Fruit fly (Drosophila melanogaster) whole organism, embryonic: ENCODE data around the gene pix.

Experiments used
- CG10147 ChIP-seq: fragments of 200-800 bp; sonication (Bioruptor generic); optimal IDR thresholded peaks from 2 replicates; lab custom pipeline; 2019; ENCODE audit warnings: missing biosample characterization, mild to moderate bottlenecking, missing genetic modification characterization, moderate library complexity
- CG10209 ChIP-seq: fragments of 200-800 bp; sonication (Bioruptor generic); optimal IDR thresholded peaks from 3 replicates; lab custom pipeline; 2017; ENCODE audit warnings: missing biosample characterization, mild to moderate bottlenecking, missing genetic modification characterization, missing genetic modification reagents
- CG11560 ChIP-seq: fragments of 200-800 bp; sonication (Bioruptor generic); IDR thresholded peaks from 3 replicates; pipeline ENCODE4 v1.3.6; 2022; ENCODE audit warnings: missing biosample characterization, missing genetic modification characterization
- CG11695 ChIP-seq: fragments of 200-800 bp; sonication (Bioruptor generic); IDR thresholded peaks from 3 replicates; pipeline ENCODE4 v1.3.6; 2022; ENCODE audit warnings: missing biosample characterization, missing genetic modification characterization
- CG14014 ChIP-seq: fragments of 200-800 bp; sonication (Bioruptor generic); IDR thresholded peaks from 2 replicates; pipeline ENCODE4 v1.3.6; 2022; ENCODE audit warnings: missing biosample characterization, missing genetic modification characterization
- CG14050 ChIP-seq: fragments of 200-800 bp; sonication (Bioruptor generic); IDR thresholded peaks from 3 replicates; pipeline ENCODE4 v1.3.6; 2022; ENCODE audit warnings: missing biosample characterization, missing genetic modification characterization
- CG14441 ChIP-seq: fragments of 200-800 bp; sonication (Bioruptor generic); IDR thresholded peaks from 2 replicates; pipeline ENCODE4 v1.3.6; 2022; ENCODE audit warnings: missing biosample characterization, missing genetic modification characterization
- CG14860 ChIP-seq: fragments of 200-800 bp; sonication (Bioruptor generic); IDR thresholded peaks from 3 replicates; pipeline ENCODE4 v1.3.6; 2022; ENCODE audit warnings: missing biosample characterization, missing genetic modification characterization; ENCODE audit not compliant: partially characterized antibody
- CG17328 ChIP-seq: fragments of 200-800 bp; sonication (Bioruptor generic); IDR thresholded peaks from 2 replicates; pipeline ENCODE4 v1.3.6; 2022; ENCODE audit warnings: missing biosample characterization, missing genetic modification characterization
- CG17361 ChIP-seq: fragments of 200-800 bp; sonication (Bioruptor generic); IDR thresholded peaks from 3 replicates; pipeline ENCODE4 v1.3.6; 2022; ENCODE audit warnings: missing biosample characterization, missing genetic modification characterization
- CG2120 ChIP-seq: fragments of 200-800 bp; sonication (Bioruptor generic); optimal IDR thresholded peaks from 3 replicates; lab custom pipeline; 2016; ENCODE audit warnings: missing biosample characterization, missing genetic modification characterization
- CG30431 ChIP-seq: fragments of 200-800 bp; sonication (Bioruptor generic); optimal IDR thresholded peaks from 2 replicates; lab custom pipeline; 2017; ENCODE audit warnings: missing biosample characterization, missing genetic modification characterization
- CG33213 ChIP-seq: fragments of 200-800 bp; sonication (Bioruptor generic); optimal IDR thresholded peaks from 3 replicates; lab custom pipeline; 2016; ENCODE audit warnings: missing biosample characterization, missing genetic modification characterization
- CG34224 ChIP-seq: fragments of 200-800 bp; sonication (Bioruptor generic); IDR thresholded peaks from 3 replicates; pipeline ENCODE4 v1.3.6; 2022; ENCODE audit warnings: missing biosample characterization, missing genetic modification characterization; ENCODE audit not compliant: partially characterized antibody
- CG4424 ChIP-seq: fragments of 200-800 bp; sonication (Bioruptor generic); optimal IDR thresholded peaks from 3 replicates; lab custom pipeline; 2016; ENCODE audit warnings: missing biosample characterization, missing genetic modification characterization
- CG4730 ChIP-seq: fragments of 200-800 bp; sonication (Bioruptor generic); IDR thresholded peaks from 2 replicates; pipeline ENCODE4 v1.3.6; 2022; ENCODE audit warnings: missing biosample characterization, missing genetic modification characterization
- CG6683 ChIP-seq: fragments of 200-800 bp; sonication (Bioruptor generic); optimal IDR thresholded peaks from 2 replicates; lab custom pipeline; 2017; ENCODE audit warnings: missing biosample characterization, mild to moderate bottlenecking, missing genetic modification characterization, missing genetic modification reagents
- CG6765 ChIP-seq: fragments of 200-800 bp; sonication (Bioruptor generic); optimal IDR thresholded peaks from 3 replicates; lab custom pipeline; 2017; ENCODE audit warnings: missing biosample characterization, mild to moderate bottlenecking, missing genetic modification characterization
- CG6813 ChIP-seq: fragments of 200-800 bp; sonication (Bioruptor generic); optimal IDR thresholded peaks from 2 replicates; lab custom pipeline; 2017; ENCODE audit warnings: missing biosample characterization, missing genetic modification characterization, mild to moderate bottlenecking, moderate library complexity, missing genetic modification reagents
- CG7271 ChIP-seq: fragments of 200-800 bp; sonication (Bioruptor generic); optimal IDR thresholded peaks from 2 replicates; lab custom pipeline; 2018; ENCODE audit warnings: missing biosample characterization, mild to moderate bottlenecking, missing genetic modification characterization, moderate library complexity
- CG7786 ChIP-seq: fragments of 200-800 bp; sonication (Bioruptor generic); optimal IDR thresholded peaks from 2 replicates; lab custom pipeline; 2016; ENCODE audit warnings: missing biosample characterization, missing genetic modification characterization
- Doc3 ChIP-seq: fragments of 200-800 bp; sonication (Bioruptor generic); IDR thresholded peaks from 3 replicates; pipeline ENCODE4 v1.3.6; 2022; ENCODE audit warnings: missing biosample characterization, missing genetic modification characterization; ENCODE audit not compliant: partially characterized antibody
- Hand ChIP-seq: fragments of 200-800 bp; sonication (Bioruptor generic); optimal IDR thresholded peaks from 2 replicates; lab custom pipeline; 2017; ENCODE audit warnings: mild to moderate bottlenecking, missing biosample characterization, missing genetic modification reagents, missing genetic modification characterization
- Jarid2 ChIP-seq: fragments of 200-800 bp; sonication (Bioruptor generic); optimal IDR thresholded peaks from 3 replicates; lab custom pipeline; 2017; ENCODE audit warnings: mild to moderate bottlenecking, missing biosample characterization, missing genetic modification reagents, missing genetic modification characterization
- NfI ChIP-seq: fragments of 200-800 bp; sonication (Bioruptor generic); optimal IDR thresholded peaks from 3 replicates; lab custom pipeline; 2018; ENCODE audit warnings: missing biosample characterization, mild to moderate bottlenecking, missing genetic modification characterization, moderate library complexity
- Optix ChIP-seq: fragments of 200-800 bp; sonication (Bioruptor generic); IDR thresholded peaks from 3 replicates; pipeline ENCODE4 v1.3.6; 2022; ENCODE audit warnings: missing biosample characterization, missing genetic modification characterization
- Pdp1 ChIP-seq, 2 experiments: fragments of 200-800 bp; sonication (Bioruptor generic); optimal IDR thresholded peaks; 3 replicates each; lab custom pipeline; 2016; ENCODE audit warnings: missing biosample characterization in 2 of 2, missing genetic modification characterization in 2 of 2, mild to moderate bottlenecking in 1 of 2, moderate library complexity in 1 of 2
- Trl ChIP-seq, 3 experiments: fragments of >200 bp in 2 of 3; fragments of 200-800 bp in 1 of 3; sonication (Bioruptor generic) in 1 of 3; optimal IDR thresholded peaks; 2 replicates in 1 of 3; 3 replicates in 2 of 3; lab custom pipeline; 2016 to 2017; ENCODE audit warnings: missing biosample characterization in 1 of 3, missing genetic modification characterization in 1 of 3
- ap ChIP-seq: fragments of 200-800 bp; sonication (Bioruptor generic); IDR thresholded peaks from 2 replicates; pipeline ENCODE4 v1.3.6; 2022; ENCODE audit warnings: missing biosample characterization, missing genetic modification characterization
- ash1 ChIP-seq: fragments of 200-800 bp; sonication (Bioruptor generic); optimal IDR thresholded peaks from 2 replicates; lab custom pipeline; 2018; ENCODE audit warnings: missing biosample characterization, mild to moderate bottlenecking, missing genetic modification characterization
- az2 ChIP-seq: fragments of 200-800 bp; sonication (Bioruptor generic); optimal IDR thresholded peaks from 3 replicates; lab custom pipeline; 2016; ENCODE audit warnings: missing biosample characterization, missing genetic modification characterization
- bsh ChIP-seq, 2 experiments: fragments of 200-800 bp; sonication (Bioruptor generic); optimal IDR thresholded peaks; 2 replicates each; lab custom pipeline; 2017 to 2018; ENCODE audit warnings: mild to moderate bottlenecking in 2 of 2, missing biosample characterization in 2 of 2, missing genetic modification characterization in 2 of 2, moderate library complexity in 1 of 2
- dati ChIP-seq: fragments of 200-800 bp; sonication (Bioruptor generic); IDR thresholded peaks from 2 replicates; pipeline ENCODE4 v1.3.6; 2022; ENCODE audit warnings: missing biosample characterization, missing genetic modification characterization
- dpn ChIP-seq, 2 experiments: fragments of 200-800 bp; sonication (Bioruptor generic); optimal IDR thresholded peaks; 3 replicates each; lab custom pipeline; 2016; ENCODE audit warnings: missing biosample characterization in 2 of 2, missing genetic modification characterization in 2 of 2
- emc ChIP-seq: fragments of 200-800 bp; sonication (Bioruptor generic); optimal IDR thresholded peaks from 2 replicates; lab custom pipeline; 2016; ENCODE audit warnings: missing biosample characterization, missing genetic modification characterization
- hkb ChIP-seq, 2 experiments: fragments of 200-800 bp in 1 of 2; fragments of >200 bp in 1 of 2; sonication (Bioruptor generic) in 1 of 2; IDR thresholded peaks in 1 of 2; optimal IDR thresholded peaks in 1 of 2; 2 replicates each; pipeline versions ENCODE4 v1.3.6 to Lab custom; 2017 to 2022; ENCODE audit warnings: missing biosample characterization in 1 of 2, missing genetic modification characterization in 1 of 2
- hth ChIP-seq: fragments of >200 bp; optimal IDR thresholded peaks from 2 replicates; lab custom pipeline; 2017; ENCODE audit warnings: inconsistent platforms
- lola ChIP-seq, 3 experiments: fragments of >200 bp in 2 of 3; fragments of 200-800 bp in 1 of 3; sonication (Bioruptor generic) in 1 of 3; optimal IDR thresholded peaks; 2 replicates each; lab custom pipeline; 2017 to 2019; ENCODE audit warnings: missing biosample characterization in 3 of 3, missing genetic modification characterization in 3 of 3, mild to moderate bottlenecking in 1 of 3, moderate library complexity in 1 of 3
- mam ChIP-seq: fragments of 200-800 bp; sonication (Bioruptor generic); optimal IDR thresholded peaks from 3 replicates; lab custom pipeline; 2016; ENCODE audit warnings: missing biosample characterization, missing genetic modification characterization
- nmo ChIP-seq: fragments of 200-800 bp; sonication (Bioruptor generic); optimal IDR thresholded peaks from 2 replicates; lab custom pipeline; 2018; ENCODE audit warnings: missing biosample characterization, mild to moderate bottlenecking, missing genetic modification characterization, moderate library complexity
- onecut ChIP-seq: fragments of 200-800 bp; sonication (Bioruptor generic); IDR thresholded peaks from 2 replicates; pipeline ENCODE4 v1.3.6; 2022; ENCODE audit warnings: missing biosample characterization, missing genetic modification characterization
- pros ChIP-seq: fragments of 200-800 bp; sonication (Bioruptor generic); optimal IDR thresholded peaks from 3 replicates; lab custom pipeline; 2019; ENCODE audit warnings: missing biosample characterization, mild to moderate bottlenecking, missing genetic modification characterization, moderate library complexity
- rib ChIP-seq: fragments of 200-800 bp; sonication (Bioruptor generic); IDR thresholded peaks from 2 replicates; pipeline ENCODE4 v1.3.6; 2022; ENCODE audit warnings: missing biosample characterization, missing genetic modification characterization
- sc ChIP-seq, 3 experiments: fragments of >200 bp in 2 of 3; fragments of 200-800 bp in 1 of 3; sonication (Bioruptor generic) in 1 of 3; optimal IDR thresholded peaks; 2 replicates in 2 of 3; 3 replicates in 1 of 3; lab custom pipeline; 2017; ENCODE audit warnings: mild to moderate bottlenecking in 1 of 3, missing biosample characterization in 1 of 3, missing genetic modification characterization in 1 of 3, missing genetic modification reagents in 1 of 3
- sna ChIP-seq: fragments of 200-800 bp; sonication (Bioruptor generic); IDR thresholded peaks from 2 replicates; pipeline ENCODE4 v1.3.6; 2022; ENCODE audit warnings: missing biosample characterization, missing genetic modification characterization; ENCODE audit not compliant: partially characterized antibody
- ssp ChIP-seq: fragments of 200-800 bp; sonication (Bioruptor generic); IDR thresholded peaks from 2 replicates; pipeline ENCODE4 v1.3.6; 2022; ENCODE audit warnings: missing biosample characterization, missing genetic modification characterization
- tio ChIP-seq: fragments of 200-800 bp; sonication (Bioruptor generic); optimal IDR thresholded peaks from 2 replicates; lab custom pipeline; 2017; ENCODE audit warnings: missing biosample characterization, missing genetic modification characterization, inconsistent platforms
- trh ChIP-seq: fragments of 200-800 bp; sonication (Bioruptor generic); optimal IDR thresholded peaks from 2 replicates; lab custom pipeline; 2016; ENCODE audit warnings: missing biosample characterization, missing genetic modification characterization

The pix gene

dm6 chr3L:9023627-9024026 is 49.1 kb upstream of the pix start (continued):
- TF ChIP-seq CG17361 (GFP tag; lab: Robert Waterston, UW) (peak; percentile 73), Optix (GFP tag; lab: Robert Waterston, UW) (peak; percentile 66; the same call in 2 of the 3 replicates), ash1 (no peak), CG4730 (GFP tag; lab: Robert Waterston, UW) (peak; percentile 7; the same call in 1 of the 2 replicates), CG11560 (tag; lab: Robert Waterston, UW) (no peak), CG10209 (GFP tag; lab: Kevin White, UChicago) (peak; percentile 75), onecut (GFP tag; lab: Robert Waterston, UW) (peak; percentile 57), emc (GFP tag; lab: Kevin White, UChicago) (no peak), CG2120 (GFP tag; lab: Kevin White, UChicago) (peak; percentile 60), CG6683 (GFP tag; lab: Kevin White, UChicago) (no peak), lola (GFP tag; optimal IDR thresholded peaks at IDR 0.05; lab: Kevin White, UChicago) (peak in 1 of 3 experiments; percentile 87), dpn (GFP tag; optimal IDR thresholded peaks at IDR 0.05; lab: Kevin White, UChicago) (peak; percentile 45 to 51), mam (GFP tag; lab: Kevin White, UChicago) (peak; percentile 38), CG14860 (GFP tag; lab: Robert Waterston, UW) (no peak), CG6765 (GFP tag; lab: Kevin White, UChicago) (no peak), CG11695 (peak; percentile 55; the same call in 1 of the 3 replicates), NfI (peak; percentile 39), ssp (GFP tag; lab: Robert Waterston, UW) (peak; percentile 34; the same call in 1 of the 2 replicates), rib (no peak), hkb (optimal IDR thresholded peaks at IDR 0.05; lab: Kevin White, UChicago) (no peak), hkb (GFP tag; IDR thresholded peaks at IDR 0.05; lab: Robert Waterston, UW) (peak; percentile 64), CG14014 (GFP tag; lab: Robert Waterston, UW) (no peak), sc (optimal IDR thresholded peaks at IDR 0.05; lab: Kevin White, UChicago) (no peak), sc (GFP tag; optimal IDR thresholded peaks at IDR 0.05; lab: Kevin White, UChicago) (peak; percentile 21), nmo (GFP tag; lab: Kevin White, UChicago) (peak; percentile 83), dati (no peak), CG34224 (GFP tag; lab: Robert Waterston, UW) (no peak), CG7271 (tag; lab: Kevin White, UChicago) (peak; percentile 74), CG14441 (GFP tag; lab: Robert Waterston, UW) (peak; percentile 28; the same call in 1 of the 2 replicates), Trl (optimal IDR thresholded peaks at IDR 0.05; lab: Kevin White, UChicago) (no peak), Trl (GFP tag; optimal IDR thresholded peaks at IDR 0.05; lab: Kevin White, UChicago) (peak; percentile 56), trh (GFP tag; lab: Kevin White, UChicago) (peak; percentile 9), CG6813 (GFP tag; lab: Kevin White, UChicago) (peak; percentile 24), hth (no peak), CG10147 (GFP tag; lab: Kevin White, UChicago) (peak; percentile 32), Doc3 (GFP tag; lab: Robert Waterston, UW) (no peak), CG14050 (GFP tag; lab: Robert Waterston, UW) (0 out of 3 replicates have a peak, but pooled peaks have one; percentile 12), az2 (peak; percentile 71), sna (GFP tag; lab: Robert Waterston, UW) (no peak), Hand (GFP tag; lab: Kevin White, UChicago) (no peak), Jarid2 (GFP tag; lab: Kevin White, UChicago) (no peak), tio (GFP tag; lab: Kevin White, UChicago) (peak; percentile 64), CG30431 (GFP tag; lab: Kevin White, UChicago) (peak; percentile 77), CG17328 (GFP tag; lab: Robert Waterston, UW) (peak; percentile 66), Pdp1 (GFP tag; optimal IDR thresholded peaks at IDR 0.05; lab: Kevin White, UChicago) (peak; percentile 57 to 74), CG7786 (GFP tag; lab: Kevin White, UChicago) (peak; percentile 35), ap (GFP tag; lab: Robert Waterston, UW) (0 out of 2 replicates have a peak, but pooled peaks have one; percentile 12), pros (GFP tag; lab: Kevin White, UChicago) (no peak), CG33213 (GFP tag; lab: Kevin White, UChicago) (peak; percentile 49), bsh (GFP tag; optimal IDR thresholded peaks at IDR 0.05; lab: Kevin White, UChicago) (peak in 1 of 2 experiments; percentile 77), CG4424 (GFP tag; lab: Kevin White, UChicago) (peak; percentile 65)
